Fruit fly (Drosophila melanogaster) whole organism, embryonic: ENCODE results near the gene btz.

Source experiments
- CG10147 ChIP-seq: fragments of 200-800 bp; sonication (Bioruptor generic); optimal IDR thresholded peaks from 2 replicates; lab custom pipeline; 2019; ENCODE audit warnings: missing biosample characterization, mild to moderate bottlenecking, missing genetic modification characterization, moderate library complexity
- CG1024 ChIP-seq: fragments of 200-800 bp; sonication (Bioruptor generic); IDR thresholded peaks from 2 replicates; pipeline ENCODE4 v1.3.6; 2022; ENCODE audit warnings: missing biosample characterization, missing genetic modification characterization
- CG10979 ChIP-seq: fragments of 200-800 bp; sonication (Bioruptor generic); optimal IDR thresholded peaks from 2 replicates; lab custom pipeline; 2018; ENCODE audit warnings: missing biosample characterization, mild to moderate bottlenecking, missing genetic modification characterization, moderate library complexity
- CG11085 ChIP-seq: fragments of 200-800 bp; sonication (Bioruptor generic); IDR thresholded peaks from 2 replicates; pipeline ENCODE4 v1.3.6; 2022; ENCODE audit warnings: missing biosample characterization, missing genetic modification characterization
- CG11695 ChIP-seq: fragments of 200-800 bp; sonication (Bioruptor generic); IDR thresholded peaks from 3 replicates; pipeline ENCODE4 v1.3.6; 2022; ENCODE audit warnings: missing biosample characterization, missing genetic modification characterization
- CG12104 ChIP-seq: fragments of 200-800 bp; sonication (Bioruptor generic); optimal IDR thresholded peaks from 3 replicates; lab custom pipeline; 2016; ENCODE audit warnings: missing biosample characterization, missing genetic modification characterization
- CG1233 ChIP-seq: fragments of 200-800 bp; sonication (Bioruptor generic); optimal IDR thresholded peaks from 4 replicates; lab custom pipeline; 2018; ENCODE audit warnings: missing biosample characterization, mild to moderate bottlenecking, missing genetic modification characterization
- CG12659 ChIP-seq: fragments of 200-800 bp; sonication (Bioruptor generic); optimal IDR thresholded peaks from 3 replicates; lab custom pipeline; 2017; ENCODE audit warnings: mild to moderate bottlenecking, missing biosample characterization, missing genetic modification reagents, missing genetic modification characterization
- CG12744 ChIP-seq: fragments of 200-800 bp; sonication (Bioruptor generic); optimal IDR thresholded peaks from 2 replicates; lab custom pipeline; 2016; ENCODE audit warnings: missing biosample characterization, missing genetic modification characterization
- CG12942 ChIP-seq: fragments of 200-800 bp; sonication (Bioruptor generic); optimal IDR thresholded peaks from 3 replicates; lab custom pipeline; 2016; ENCODE audit warnings: missing biosample characterization, missing genetic modification characterization
- CG13296 ChIP-seq: fragments of 200-800 bp; sonication (Bioruptor generic); optimal IDR thresholded peaks from 3 replicates; lab custom pipeline; 2018; ENCODE audit warnings: missing biosample characterization, mild to moderate bottlenecking, missing genetic modification characterization
- CG14965 ChIP-seq: fragments of 200-800 bp; sonication (Bioruptor generic); optimal IDR thresholded peaks from 2 replicates; lab custom pipeline; 2016; ENCODE audit warnings: missing biosample characterization, missing genetic modification characterization, borderline replicate concordance
- CG17568 ChIP-seq: fragments of 200-800 bp; sonication (Bioruptor generic); optimal IDR thresholded peaks from 2 replicates; lab custom pipeline; 2018; ENCODE audit warnings: missing biosample characterization, mild to moderate bottlenecking, missing genetic modification characterization, moderate library complexity
- CG30020 ChIP-seq: fragments of 200-800 bp; optimal IDR thresholded peaks from 2 replicates; lab custom pipeline; 2019; ENCODE audit warnings: missing biosample characterization, mild to moderate bottlenecking, missing genetic modification characterization, moderate library complexity
- CG31388 ChIP-seq: fragments of 200-800 bp; sonication (Bioruptor generic); optimal IDR thresholded peaks from 2 replicates; lab custom pipeline; 2016; ENCODE audit warnings: missing biosample characterization, missing genetic modification characterization
- CG34422 ChIP-seq: fragments of 200-800 bp; sonication (Bioruptor generic); IDR thresholded peaks from 3 replicates; pipeline ENCODE4 v1.3.6; 2022; ENCODE audit warnings: missing biosample characterization, missing genetic modification characterization
- CG5245 ChIP-seq: fragments of 200-800 bp; sonication (Bioruptor generic); optimal IDR thresholded peaks from 3 replicates; lab custom pipeline; 2016; ENCODE audit warnings: missing biosample characterization, missing genetic modification characterization
- CG6272 ChIP-seq: fragments of 200-800 bp; sonication (Bioruptor generic); IDR thresholded peaks from 2 replicates; pipeline ENCODE4 v1.3.6; 2022; ENCODE audit warnings: missing biosample characterization, missing genetic modification characterization
- CG6765 ChIP-seq: fragments of 200-800 bp; sonication (Bioruptor generic); optimal IDR thresholded peaks from 3 replicates; lab custom pipeline; 2017; ENCODE audit warnings: missing biosample characterization, mild to moderate bottlenecking, missing genetic modification characterization
- Dbx ChIP-seq: fragments of 200-800 bp; sonication (Bioruptor generic); IDR thresholded peaks from 3 replicates; pipeline ENCODE4 v1.3.6; 2022; ENCODE audit warnings: missing biosample characterization, missing genetic modification characterization
- Dek ChIP-seq: fragments of 200-800 bp; sonication (Bioruptor generic); optimal IDR thresholded peaks from 3 replicates; lab custom pipeline; 2019; ENCODE audit warnings: missing biosample characterization, mild to moderate bottlenecking, missing genetic modification characterization, moderate library complexity
- Dip3 ChIP-seq: fragments of 200-800 bp; sonication (Bioruptor generic); optimal IDR thresholded peaks from 3 replicates; lab custom pipeline; 2016; ENCODE audit warnings: missing biosample characterization, missing genetic modification characterization
- Doc3 ChIP-seq: fragments of 200-800 bp; sonication (Bioruptor generic); IDR thresholded peaks from 3 replicates; pipeline ENCODE4 v1.3.6; 2022; ENCODE audit warnings: missing biosample characterization, missing genetic modification characterization; ENCODE audit not compliant: partially characterized antibody
- Fer2 ChIP-seq: fragments of 200-800 bp; sonication (Bioruptor generic); optimal IDR thresholded peaks from 2 replicates; lab custom pipeline; 2018; ENCODE audit warnings: missing biosample characterization, mild to moderate bottlenecking, missing genetic modification characterization, moderate library complexity
- Gsc ChIP-seq: fragments of 200-800 bp; sonication (Bioruptor generic); IDR thresholded peaks from 2 replicates; pipeline ENCODE4 v1.3.6; 2022; ENCODE audit warnings: missing biosample characterization, missing genetic modification characterization
- Hr51 ChIP-seq, 2 experiments: fragments of 200-800 bp; sonication (Bioruptor generic); optimal IDR thresholded peaks; 2 replicates in 1 of 2; 3 replicates in 1 of 2; lab custom pipeline; 2016 to 2018; ENCODE audit warnings: missing biosample characterization in 2 of 2, missing genetic modification characterization in 2 of 2, mild to moderate bottlenecking in 1 of 2, moderate library complexity in 1 of 2
- Max ChIP-seq: fragments of 200-800 bp; sonication (Bioruptor generic); optimal IDR thresholded peaks from 2 replicates; lab custom pipeline; 2016; ENCODE audit warnings: missing biosample characterization, mild to moderate bottlenecking, missing genetic modification characterization
- Nf-YA ChIP-seq: fragments of 200-800 bp; sonication (Bioruptor generic); IDR thresholded peaks from 2 replicates; pipeline ENCODE4 v1.3.6; 2022; ENCODE audit warnings: missing biosample characterization, missing genetic modification characterization
- Optix ChIP-seq: fragments of 200-800 bp; sonication (Bioruptor generic); IDR thresholded peaks from 3 replicates; pipeline ENCODE4 v1.3.6; 2022; ENCODE audit warnings: missing biosample characterization, missing genetic modification characterization
- Xbp1 ChIP-seq: fragments of 200-800 bp; sonication (Bioruptor generic); optimal IDR thresholded peaks from 3 replicates; lab custom pipeline; 2016; ENCODE audit warnings: missing biosample characterization, mild to moderate bottlenecking, missing genetic modification characterization
- cato ChIP-seq: fragments of 200-800 bp; sonication (Bioruptor generic); optimal IDR thresholded peaks from 2 replicates; lab custom pipeline; 2016; ENCODE audit warnings: missing biosample characterization, missing genetic modification characterization, borderline replicate concordance
- caup ChIP-seq: fragments of 200-800 bp; sonication (Bioruptor generic); optimal IDR thresholded peaks from 3 replicates; lab custom pipeline; 2017; ENCODE audit warnings: missing biosample characterization, mild to moderate bottlenecking, missing genetic modification characterization, moderate library complexity; ENCODE audit not compliant: severe bottlenecking
- chinmo ChIP-seq: fragments of 200-800 bp; sonication (Bioruptor generic); IDR thresholded peaks from 4 replicates; pipeline ENCODE4 v1.3.6; 2022; ENCODE audit warnings: missing biosample characterization, missing genetic modification characterization; ENCODE audit not compliant: partially characterized antibody
- dati ChIP-seq: fragments of 200-800 bp; sonication (Bioruptor generic); IDR thresholded peaks from 2 replicates; pipeline ENCODE4 v1.3.6; 2022; ENCODE audit warnings: missing biosample characterization, missing genetic modification characterization
- en ChIP-seq: fragments of 200-800 bp; sonication (Bioruptor generic); optimal IDR thresholded peaks from 2 replicates; lab custom pipeline; 2016; ENCODE audit warnings: missing biosample characterization, missing genetic modification characterization
- onecut ChIP-seq: fragments of 200-800 bp; sonication (Bioruptor generic); IDR thresholded peaks from 2 replicates; pipeline ENCODE4 v1.3.6; 2022; ENCODE audit warnings: missing biosample characterization, missing genetic modification characterization
- pan ChIP-seq, 4 experiments: fragments of >200 bp in 3 of 4; fragments of 200-800 bp in 1 of 4; sonication (Bioruptor generic) in 1 of 4; optimal IDR thresholded peaks in 3 of 4; IDR thresholded peaks in 1 of 4; 2 replicates each; pipeline versions ENCODE4 v1.3.6 to Lab custom; 2017 to 2022; ENCODE audit warnings: missing biosample characterization in 2 of 4, missing genetic modification characterization in 2 of 4, mixed read lengths in 1 of 4
- pfk ChIP-seq: fragments of 200-800 bp; sonication (Bioruptor generic); optimal IDR thresholded peaks from 2 replicates; lab custom pipeline; 2018; ENCODE audit warnings: missing biosample characterization, mild to moderate bottlenecking, missing genetic modification characterization, moderate library complexity
- pros ChIP-seq: fragments of 200-800 bp; sonication (Bioruptor generic); optimal IDR thresholded peaks from 3 replicates; lab custom pipeline; 2019; ENCODE audit warnings: missing biosample characterization, mild to moderate bottlenecking, missing genetic modification characterization, moderate library complexity
- pum ChIP-seq: fragments of 200-800 bp; sonication (Bioruptor generic); optimal IDR thresholded peaks from 2 replicates; lab custom pipeline; 2016; ENCODE audit warnings: missing biosample characterization, missing genetic modification characterization
- shn ChIP-seq: fragments of 200-800 bp; sonication (Bioruptor generic); optimal IDR thresholded peaks from 3 replicates; lab custom pipeline; 2016; ENCODE audit warnings: missing biosample characterization, missing genetic modification characterization
- so ChIP-seq: fragments of 200-800 bp; sonication (Bioruptor generic); IDR thresholded peaks from 3 replicates; pipeline ENCODE4 v1.3.6; 2022; ENCODE audit warnings: missing biosample characterization, missing genetic modification characterization
- ssp ChIP-seq: fragments of 200-800 bp; sonication (Bioruptor generic); IDR thresholded peaks from 2 replicates; pipeline ENCODE4 v1.3.6; 2022; ENCODE audit warnings: missing biosample characterization, missing genetic modification characterization
- stc ChIP-seq: fragments of 200-800 bp; sonication (Bioruptor generic); IDR thresholded peaks from 2 replicates; pipeline ENCODE4 v1.3.6; 2022; ENCODE audit warnings: missing biosample characterization, missing genetic modification characterization
- tin ChIP-seq: fragments of 200-800 bp; sonication (Bioruptor generic); optimal IDR thresholded peaks from 3 replicates; lab custom pipeline; 2016; ENCODE audit warnings: missing biosample characterization, missing genetic modification characterization
- tll ChIP-seq, 2 experiments: fragments of 200-800 bp in 1 of 2; fragments of >200 bp in 1 of 2; sonication (Bioruptor generic) in 1 of 2; optimal IDR thresholded peaks; 2 replicates each; lab custom pipeline; 2017 to 2019; ENCODE audit warnings: missing biosample characterization in 2 of 2, missing genetic modification characterization in 2 of 2, mild to moderate bottlenecking in 1 of 2, moderate library complexity in 1 of 2
- toy ChIP-seq: fragments of 200-800 bp; sonication (Bioruptor generic); IDR thresholded peaks from 2 replicates; pipeline ENCODE4 v1.3.6; 2022; ENCODE audit warnings: missing biosample characterization, missing genetic modification characterization
- unc-4 ChIP-seq: fragments of 200-800 bp; sonication (Bioruptor generic); IDR thresholded peaks from 2 replicates; pipeline ENCODE4 v1.3.6; 2022; ENCODE audit warnings: missing biosample characterization, missing genetic modification characterization; ENCODE audit not compliant: partially characterized antibody

Gene btz

DNA sequence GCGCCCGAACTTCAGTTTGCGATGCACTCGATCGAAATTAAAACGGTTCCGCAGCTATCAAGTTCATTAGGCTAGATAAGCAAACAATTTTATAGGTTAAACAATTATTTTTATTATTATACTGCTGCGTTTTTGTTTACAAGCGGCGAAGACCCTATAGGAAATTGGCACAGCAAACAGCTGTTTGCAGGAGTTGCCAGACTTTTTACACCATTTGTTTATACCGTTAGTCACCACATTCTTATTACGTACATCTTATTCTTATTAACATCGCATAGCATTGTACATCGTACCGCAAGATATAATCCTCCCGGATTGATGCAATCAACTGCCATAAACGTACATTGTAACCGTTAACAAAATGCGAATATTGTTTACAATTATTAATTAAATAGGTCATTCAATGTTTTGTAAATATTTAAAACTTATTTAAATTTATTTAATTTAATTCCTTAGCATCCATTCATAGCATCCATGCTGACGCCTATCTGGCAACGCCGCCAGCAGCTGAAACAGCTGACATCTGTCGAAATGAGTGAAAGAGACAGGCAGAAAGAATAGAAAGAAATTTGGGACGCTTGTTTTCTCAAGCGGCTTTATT lies 6.5 kb downstream of the btz start, which contains the start of the genes CROT and CG12877 (continued):
- TF ChIP-seq CG12942 (GFP tag; lab: Kevin White, UChicago), result peak; percentile 80
- TF ChIP-seq CG1024, result peak; percentile 53; the same call in 1 of the 2 replicates
- TF ChIP-seq tll (GFP tag; optimal IDR thresholded peaks at IDR 0.05; lab: Kevin White, UChicago), result peak in 1 of 2 experiments; percentile 15
- TF ChIP-seq pros (GFP tag; lab: Kevin White, UChicago), result no peak
- TF ChIP-seq CG30020 (tag; lab: Kevin White, UChicago), result peak; percentile 75
- no peak for TF ChIP-seq pfk (GFP tag; lab: Kevin White, UChicago)
- TF ChIP-seq so (GFP tag; lab: Robert Waterston, UW), result peak; percentile 67; the same call in 1 of the 3 replicates
- peak; percentile 77 for TF ChIP-seq CG6272 (GFP tag; lab: Robert Waterston, UW)
- peak; percentile 58 for TF ChIP-seq caup (GFP tag; lab: Kevin White, UChicago)
- TF ChIP-seq CG1233 (GFP tag; lab: Kevin White, UChicago), result peak; percentile 64
- TF ChIP-seq en (GFP tag; lab: Kevin White, UChicago), result no peak
- peak; percentile 58; the same call in 1 of the 3 replicates for TF ChIP-seq CG11695 (GFP tag; lab: Robert Waterston, UW)
- peak; percentile 49 for TF ChIP-seq Fer2 (tag; lab: Kevin White, UChicago)
- peak; percentile 82 for TF ChIP-seq cato
- TF ChIP-seq Gsc (GFP tag; lab: Robert Waterston, UW), result no peak
- TF ChIP-seq chinmo (GFP tag; lab: Robert Waterston, UW), result no peak
- peak; percentile 72 for TF ChIP-seq CG10147 (GFP tag; lab: Kevin White, UChicago)
- peak; percentile 60 for TF ChIP-seq CG13296 (GFP tag; lab: Kevin White, UChicago)
- TF ChIP-seq CG34422 (GFP tag; lab: Robert Waterston, UW), result peak; percentile 18
- no peak for TF ChIP-seq CG14965 (GFP tag; lab: Kevin White, UChicago)
- peak; percentile 31; the same call in 1 of the 2 replicates for TF ChIP-seq unc-4
- peak; percentile 62 for TF ChIP-seq CG10979
- TF ChIP-seq dati (GFP tag; lab: Robert Waterston, UW), result no peak
- peak; percentile 75; the same call in 2 of the 3 replicates for TF ChIP-seq Optix
- peak; percentile 75 for TF ChIP-seq tin (GFP tag; lab: Kevin White, UChicago)
- peak; percentile 56 for TF ChIP-seq Dip3
- no peak for TF ChIP-seq toy (GFP tag; lab: Robert Waterston, UW)
- TF ChIP-seq Hr51 (GFP tag; optimal IDR thresholded peaks at IDR 0.05; lab: Kevin White, UChicago), result peak; percentile 73 to 81
- TF ChIP-seq ssp (GFP tag; lab: Robert Waterston, UW), result peak; percentile 65
- TF ChIP-seq onecut, result peak; percentile 42
- no peak for TF ChIP-seq pan (optimal IDR thresholded peaks at IDR 0.05; lab: Kevin White, UChicago)
- TF ChIP-seq pan (GFP tag; optimal IDR thresholded peaks at IDR 0.05 in 1 of 2, IDR thresholded peaks at IDR 0.05 in 1 of 2), result peak in 1 of 2 experiments; percentile 63
- peak; percentile 86 for TF ChIP-seq CG12659 (GFP tag; lab: Kevin White, UChicago)
- TF ChIP-seq CG12744, result no peak
- TF ChIP-seq Dek, result peak; percentile 65
- TF ChIP-seq Nf-YA (GFP tag; lab: Robert Waterston, UW), result 0 out of 2 replicates have a peak, but pooled peaks have one; percentile 60
- TF ChIP-seq CG6765 (GFP tag; lab: Kevin White, UChicago), result peak; percentile 27
- TF ChIP-seq Xbp1, result peak; percentile 86
- TF ChIP-seq CG11085, result peak; percentile 48; the same call in 1 of the 2 replicates
- peak; percentile 67 for TF ChIP-seq CG5245
- no peak for TF ChIP-seq CG31388 (GFP tag; lab: Kevin White, UChicago)
- peak; percentile 18 for TF ChIP-seq pum
- peak; percentile 53; the same call in 1 of the 2 replicates for TF ChIP-seq stc (GFP tag; lab: Robert Waterston, UW)
- TF ChIP-seq CG17568 (GFP tag; lab: Kevin White, UChicago), result no peak
- 0 out of 3 replicates have a peak, but pooled peaks have one; percentile 25 for TF ChIP-seq Doc3
- peak; percentile 39 for TF ChIP-seq shn (GFP tag; lab: Kevin White, UChicago)
- peak; percentile 83 for TF ChIP-seq Max (GFP tag; lab: Kevin White, UChicago)
- TF ChIP-seq CG12104 (GFP tag; lab: Kevin White, UChicago), result peak; percentile 71
- peak; percentile 81 for TF ChIP-seq Dbx (GFP tag; lab: Robert Waterston, UW)
